Fruit fly (Drosophila melanogaster): ENCODE measurements around the gene Golgin104.
A peak's percentile ranks its signal among the peaks of the same experiment; 100 is the strongest.

DNA sequence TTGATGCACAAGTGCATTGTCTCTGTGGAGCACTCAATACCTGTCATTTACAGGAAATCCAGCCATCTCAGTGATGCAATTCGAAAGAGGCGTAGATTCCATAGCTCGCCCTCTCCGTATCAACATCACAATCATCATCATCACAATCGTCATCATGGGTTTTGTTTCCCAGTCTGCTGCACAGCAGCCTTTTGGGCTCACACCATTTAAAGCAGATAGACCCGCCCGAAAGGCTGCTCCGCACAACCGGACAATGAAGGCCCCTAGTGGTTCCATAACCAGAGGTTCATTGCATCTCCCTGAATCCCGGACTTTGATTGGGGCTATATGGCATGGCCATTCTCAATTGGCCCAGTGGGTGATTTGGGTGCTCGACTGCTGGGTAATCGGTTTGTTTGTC, 16.9 kb downstream of the Golgin104 start:
- TF ChIP-seq Mad (GFP tag; optimal IDR thresholded peaks at IDR 0.05) = no peak
- no peak for TF ChIP-seq MTF-1 (GFP tag; optimal IDR thresholded peaks at IDR 0.05; ENCODE audit: borderline replicate concordance)
- TF ChIP-seq ci (GFP tag; IDR thresholded peaks at IDR 0.05) = peak; percentile 58; the same call in 1 of the 3 replicates
- TF ChIP-seq run (tag; optimal IDR thresholded peaks at IDR 0.05) = no peak
- no peak for TF ChIP-seq CG14860 (GFP tag; IDR thresholded peaks at IDR 0.05; ENCODE audit: partially characterized antibody)
- no peak for TF ChIP-seq CG30403 (GFP tag; optimal IDR thresholded peaks at IDR 0.05)
- TF ChIP-seq CG2875 (GFP tag; optimal IDR thresholded peaks at IDR 0.05) = no peak
- no peak for TF ChIP-seq CG42726 (GFP tag; IDR thresholded peaks at IDR 0.05; ENCODE audit: partially characterized antibody)
- no peak for TF ChIP-seq Hmr (GFP tag; optimal IDR thresholded peaks at IDR 0.05)
- TF ChIP-seq Nf-YB (GFP tag; optimal IDR thresholded peaks at IDR 0.05) = no peak
- TF ChIP-seq CG2129 (GFP tag; IDR thresholded peaks at IDR 0.05; ENCODE audit: partially characterized antibody) = no peak
- TF ChIP-seq HLHmδ (GFP tag; optimal IDR thresholded peaks at IDR 0.05) = no peak
